Fruit fly (Drosophila melanogaster) whole organism, embryonic: ENCODE measurements around the gene CG14100.

ENCODE experiments used
- Adf1 ChIP-seq: fragments of 200-800 bp; sonication (Bioruptor generic); IDR thresholded peaks from 2 replicates; pipeline ENCODE4 v1.3.6; 2022; ENCODE audit warnings: missing biosample characterization, missing genetic modification characterization
- Aef1 ChIP-seq: fragments of 200-800 bp; sonication (Bioruptor generic); IDR thresholded peaks from 3 replicates; pipeline ENCODE4 v1.3.6; 2022; ENCODE audit warnings: missing biosample characterization, missing genetic modification characterization
- Bdp1 ChIP-seq: fragments of 200-800 bp; sonication (Bioruptor generic); optimal IDR thresholded peaks from 3 replicates; lab custom pipeline; 2016; ENCODE audit warnings: missing biosample characterization, missing genetic modification characterization
- Bteb2 ChIP-seq: fragments of 200-800 bp; sonication (Bioruptor generic); optimal IDR thresholded peaks from 2 replicates; lab custom pipeline; 2016; ENCODE audit warnings: missing biosample characterization, missing genetic modification characterization
- CG10274 ChIP-seq: fragments of 200-800 bp; sonication (Bioruptor generic); optimal IDR thresholded peaks from 3 replicates; lab custom pipeline; 2017; ENCODE audit warnings: missing biosample characterization, mild to moderate bottlenecking, missing genetic modification characterization
- CG10431 ChIP-seq: fragments of 200-800 bp; sonication (Bioruptor generic); optimal IDR thresholded peaks from 3 replicates; lab custom pipeline; 2018; ENCODE audit warnings: missing biosample characterization, mild to moderate bottlenecking, missing genetic modification characterization
- CG10959 ChIP-seq: fragments of 200-800 bp; sonication (Bioruptor generic); IDR thresholded peaks from 2 replicates; pipeline ENCODE4 v1.3.6; 2022; ENCODE audit warnings: missing biosample characterization, missing genetic modification characterization
- CG11560 ChIP-seq: fragments of 200-800 bp; sonication (Bioruptor generic); IDR thresholded peaks from 3 replicates; pipeline ENCODE4 v1.3.6; 2022; ENCODE audit warnings: missing biosample characterization, missing genetic modification characterization
- CG11696 ChIP-seq: fragments of 200-800 bp; sonication (Bioruptor generic); IDR thresholded peaks from 2 replicates; pipeline ENCODE4 v1.3.6; 2022; ENCODE audit warnings: missing biosample characterization, missing genetic modification characterization
- CG12659 ChIP-seq: fragments of 200-800 bp; sonication (Bioruptor generic); optimal IDR thresholded peaks from 3 replicates; lab custom pipeline; 2017; ENCODE audit warnings: mild to moderate bottlenecking, missing biosample characterization, missing genetic modification reagents, missing genetic modification characterization
- CG12942 ChIP-seq: fragments of 200-800 bp; sonication (Bioruptor generic); optimal IDR thresholded peaks from 3 replicates; lab custom pipeline; 2016; ENCODE audit warnings: missing biosample characterization, missing genetic modification characterization
- CG14667 ChIP-seq: fragments of 200-800 bp; sonication (Bioruptor generic); IDR thresholded peaks from 2 replicates; pipeline ENCODE4 v1.3.6; 2022; ENCODE audit warnings: missing biosample characterization, missing genetic modification characterization
- CG14860 ChIP-seq: fragments of 200-800 bp; sonication (Bioruptor generic); IDR thresholded peaks from 3 replicates; pipeline ENCODE4 v1.3.6; 2022; ENCODE audit warnings: missing biosample characterization, missing genetic modification characterization; ENCODE audit not compliant: partially characterized antibody
- CG15011 ChIP-seq: fragments of 200-800 bp; sonication (Bioruptor generic); optimal IDR thresholded peaks from 3 replicates; lab custom pipeline; 2018; ENCODE audit warnings: missing biosample characterization, mild to moderate bottlenecking, missing genetic modification characterization
- CG16863 ChIP-seq: fragments of 200-800 bp; sonication (Bioruptor generic); optimal IDR thresholded peaks from 3 replicates; lab custom pipeline; 2016; ENCODE audit warnings: missing biosample characterization, missing genetic modification characterization
- CG17359 ChIP-seq: fragments of 200-800 bp; sonication (Bioruptor generic); optimal IDR thresholded peaks from 3 replicates; lab custom pipeline; 2018; ENCODE audit warnings: missing biosample characterization, mild to moderate bottlenecking, missing genetic modification characterization, moderate library complexity
- CG17802 ChIP-seq: fragments of 200-800 bp; sonication (Bioruptor generic); optimal IDR thresholded peaks from 2 replicates; lab custom pipeline; 2018; ENCODE audit warnings: missing biosample characterization, mild to moderate bottlenecking, missing genetic modification characterization, moderate library complexity
- CG17829 ChIP-seq: fragments of 200-800 bp; optimal IDR thresholded peaks from 2 replicates; lab custom pipeline; 2019; ENCODE audit warnings: missing biosample characterization, mild to moderate bottlenecking, missing genetic modification characterization, moderate library complexity
- CG30020 ChIP-seq: fragments of 200-800 bp; optimal IDR thresholded peaks from 2 replicates; lab custom pipeline; 2019; ENCODE audit warnings: missing biosample characterization, mild to moderate bottlenecking, missing genetic modification characterization, moderate library complexity
- CG33213 ChIP-seq: fragments of 200-800 bp; sonication (Bioruptor generic); optimal IDR thresholded peaks from 3 replicates; lab custom pipeline; 2016; ENCODE audit warnings: missing biosample characterization, missing genetic modification characterization
- CG34224 ChIP-seq: fragments of 200-800 bp; sonication (Bioruptor generic); IDR thresholded peaks from 3 replicates; pipeline ENCODE4 v1.3.6; 2022; ENCODE audit warnings: missing biosample characterization, missing genetic modification characterization; ENCODE audit not compliant: partially characterized antibody
- CG34422 ChIP-seq: fragments of 200-800 bp; sonication (Bioruptor generic); IDR thresholded peaks from 3 replicates; pipeline ENCODE4 v1.3.6; 2022; ENCODE audit warnings: missing biosample characterization, missing genetic modification characterization
- CG3847 ChIP-seq: fragments of 200-800 bp; sonication (Bioruptor generic); IDR thresholded peaks from 2 replicates; pipeline ENCODE4 v1.3.6; 2022; ENCODE audit warnings: missing biosample characterization, missing genetic modification characterization
- CG4360 ChIP-seq: fragments of 200-800 bp; sonication (Bioruptor generic); IDR thresholded peaks from 2 replicates; pipeline ENCODE4 v1.3.6; 2022; ENCODE audit warnings: missing biosample characterization, missing genetic modification characterization
- CG8281 ChIP-seq: fragments of 200-800 bp; sonication (Bioruptor generic); optimal IDR thresholded peaks from 2 replicates; lab custom pipeline; 2018; ENCODE audit warnings: missing biosample characterization, mild to moderate bottlenecking, missing genetic modification characterization, moderate library complexity
- CG9437 ChIP-seq: fragments of 200-800 bp; sonication (Bioruptor generic); optimal IDR thresholded peaks from 2 replicates; lab custom pipeline; 2018; ENCODE audit warnings: missing biosample characterization, mild to moderate bottlenecking, missing genetic modification characterization
- CkIIα-i1 ChIP-seq: fragments of 200-800 bp; sonication (Bioruptor generic); IDR thresholded peaks from 2 replicates; pipeline ENCODE4 v1.3.6; 2022; ENCODE audit warnings: missing biosample characterization, missing genetic modification characterization
- CrebB ChIP-seq: fragments of 200-800 bp; sonication (Bioruptor generic); optimal IDR thresholded peaks from 3 replicates; lab custom pipeline; 2018; ENCODE audit warnings: missing biosample characterization, mild to moderate bottlenecking, missing genetic modification characterization
- D ChIP-seq, 2 experiments: fragments of 200-800 bp in 1 of 2; fragments of >200 bp in 1 of 2; sonication (Bioruptor generic) in 1 of 2; optimal IDR thresholded peaks; 2 replicates in 1 of 2; 3 replicates in 1 of 2; lab custom pipeline; 2017; ENCODE audit warnings: mild to moderate bottlenecking in 1 of 2, missing biosample characterization in 1 of 2, missing genetic modification characterization in 1 of 2, missing genetic modification reagents in 1 of 2
- D19A ChIP-seq: fragments of 200-800 bp; optimal IDR thresholded peaks from 3 replicates; lab custom pipeline; 2019; ENCODE audit warnings: missing biosample characterization, mild to moderate bottlenecking, missing genetic modification characterization, moderate library complexity
- Dbx ChIP-seq: fragments of 200-800 bp; sonication (Bioruptor generic); IDR thresholded peaks from 3 replicates; pipeline ENCODE4 v1.3.6; 2022; ENCODE audit warnings: missing biosample characterization, missing genetic modification characterization
- Dip3 ChIP-seq: fragments of 200-800 bp; sonication (Bioruptor generic); optimal IDR thresholded peaks from 3 replicates; lab custom pipeline; 2016; ENCODE audit warnings: missing biosample characterization, missing genetic modification characterization
- H2.0 ChIP-seq: fragments of 200-800 bp; sonication (Bioruptor generic); IDR thresholded peaks from 2 replicates; pipeline ENCODE4 v1.3.6; 2022; ENCODE audit warnings: missing biosample characterization, missing genetic modification characterization
- HLH54F ChIP-seq: fragments of 200-800 bp; sonication (Bioruptor generic); optimal IDR thresholded peaks from 3 replicates; lab custom pipeline; 2016; ENCODE audit warnings: missing biosample characterization, missing genetic modification characterization
- Mad ChIP-seq: fragments of 200-800 bp; sonication (Bioruptor generic); optimal IDR thresholded peaks from 2 replicates; lab custom pipeline; 2016; ENCODE audit warnings: missing biosample characterization, missing genetic modification characterization
- Meics ChIP-seq: fragments of 200-800 bp; sonication (Bioruptor generic); optimal IDR thresholded peaks from 2 replicates; lab custom pipeline; 2017; ENCODE audit warnings: missing biosample characterization, mild to moderate bottlenecking, missing genetic modification characterization
- Nf-YB ChIP-seq: fragments of 200-800 bp; sonication (Bioruptor generic); optimal IDR thresholded peaks from 3 replicates; lab custom pipeline; 2019; ENCODE audit warnings: missing biosample characterization, mild to moderate bottlenecking, missing genetic modification characterization, moderate library complexity
- Pdp1 ChIP-seq, 2 experiments: fragments of 200-800 bp; sonication (Bioruptor generic); optimal IDR thresholded peaks; 3 replicates each; lab custom pipeline; 2016; ENCODE audit warnings: missing biosample characterization in 2 of 2, missing genetic modification characterization in 2 of 2, mild to moderate bottlenecking in 1 of 2, moderate library complexity in 1 of 2
- Six4 ChIP-seq: fragments of 200-800 bp; sonication (Bioruptor generic); optimal IDR thresholded peaks from 2 replicates; lab custom pipeline; 2016; ENCODE audit warnings: missing biosample characterization, missing genetic modification characterization
- Sox100B ChIP-seq: fragments of 200-800 bp; sonication (Bioruptor generic); optimal IDR thresholded peaks from 3 replicates; lab custom pipeline; 2018; ENCODE audit warnings: missing biosample characterization, mild to moderate bottlenecking, missing genetic modification characterization
- Tbp ChIP-seq: fragments of >200 bp; optimal IDR thresholded peaks from 2 replicates; lab custom pipeline; 2018; ENCODE audit warnings: missing biosample characterization, missing genetic modification characterization
- ci ChIP-seq: fragments of 200-800 bp; sonication (Bioruptor generic); IDR thresholded peaks from 3 replicates; pipeline ENCODE4 v1.3.6; 2022; ENCODE audit warnings: missing biosample characterization, missing genetic modification characterization
- crol ChIP-seq: fragments of 200-800 bp; sonication (Bioruptor generic); IDR thresholded peaks from 2 replicates; pipeline ENCODE4 v1.3.6; 2022; ENCODE audit warnings: missing biosample characterization, missing genetic modification characterization
- dmrt99B ChIP-seq: fragments of 200-800 bp; sonication (Bioruptor generic); optimal IDR thresholded peaks from 2 replicates; lab custom pipeline; 2018; ENCODE audit warnings: missing biosample characterization, mild to moderate bottlenecking, missing genetic modification characterization, moderate library complexity
- eve ChIP-seq, 2 experiments: fragments of >200 bp; optimal IDR thresholded peaks; 2 replicates each; lab custom pipeline; 2017; ENCODE audit warnings: missing biosample characterization in 2 of 2, missing genetic modification characterization in 2 of 2
- fd3F ChIP-seq: fragments of 200-800 bp; sonication (Bioruptor generic); optimal IDR thresholded peaks from 2 replicates; lab custom pipeline; 2018; ENCODE audit warnings: missing biosample characterization, mild to moderate bottlenecking, missing genetic modification characterization, moderate library complexity
- fu2 ChIP-seq: fragments of 200-800 bp; sonication (Bioruptor generic); optimal IDR thresholded peaks from 2 replicates; lab custom pipeline; 2016; ENCODE audit warnings: missing biosample characterization, missing genetic modification characterization
- h ChIP-seq: fragments of >200 bp; optimal IDR thresholded peaks from 2 replicates; lab custom pipeline; 2017
- odd ChIP-seq: fragments of 200-800 bp; sonication (Bioruptor generic); optimal IDR thresholded peaks from 2 replicates; lab custom pipeline; 2017; ENCODE audit warnings: missing biosample characterization, mild to moderate bottlenecking, missing genetic modification characterization
- ttk ChIP-seq: fragments of 200-800 bp; sonication (Bioruptor generic); IDR thresholded peaks from 2 replicates; pipeline ENCODE4 v2.1.2; 2022; ENCODE audit warnings: missing biosample characterization, missing genetic modification characterization
- yki ChIP-seq: fragments of >200 bp; optimal IDR thresholded peaks from 3 replicates; lab custom pipeline; 2018

CG14100 gene

dm6 chr3L:19590422-19590821 is at the start of gene CG14100 (continued):
- TF ChIP-seq Aef1 (GFP tag; lab: Robert Waterston, UW): peak; percentile 100
- TF ChIP-seq crol: peak; percentile 96
- peak; percentile 100 for TF ChIP-seq CG33213 (GFP tag; lab: Kevin White, UChicago)
- peak; percentile 98 for TF ChIP-seq CG4360 (GFP tag; lab: Robert Waterston, UW)
- no peak for TF ChIP-seq D (optimal IDR thresholded peaks at IDR 0.05; lab: Kevin White, UChicago)
- TF ChIP-seq D (GFP tag; optimal IDR thresholded peaks at IDR 0.05; lab: Kevin White, UChicago): peak; percentile 100
- TF ChIP-seq eve (GFP tag; optimal IDR thresholded peaks at IDR 0.05; lab: Kevin White, UChicago): peak in 1 of 2 experiments; percentile 91
- peak; percentile 100 for TF ChIP-seq CG16863
- TF ChIP-seq CG10274 (GFP tag; lab: Kevin White, UChicago): peak; percentile 98
- TF ChIP-seq Bteb2 (GFP tag; lab: Kevin White, UChicago): peak; percentile 100
- TF ChIP-seq CG17802 (tag; lab: Kevin White, UChicago): peak; percentile 97
- peak; percentile 100 for TF ChIP-seq H2.0 (GFP tag; lab: Robert Waterston, UW)
- TF ChIP-seq odd: peak; percentile 100
- peak; percentile 100 for TF ChIP-seq CrebB (tag; lab: Kevin White, UChicago)
- TF ChIP-seq CG17359 (tag; lab: Kevin White, UChicago): peak; percentile 100
- no peak for TF ChIP-seq CG14860 (GFP tag; lab: Robert Waterston, UW)
- peak; percentile 100 for TF ChIP-seq CkIIα-i1 (GFP tag; lab: Robert Waterston, UW)
- TF ChIP-seq CG34224: peak; percentile 49; the same call in 1 of the 3 replicates
- peak; percentile 100 for TF ChIP-seq CG12659 (GFP tag; lab: Kevin White, UChicago)
- TF ChIP-seq fu2 (GFP tag; lab: Kevin White, UChicago): peak; percentile 100
- peak; percentile 98 for TF ChIP-seq CG9437 (GFP tag; lab: Kevin White, UChicago)
- peak; percentile 100 for TF ChIP-seq CG17829
- peak; percentile 99 for TF ChIP-seq CG10431 (GFP tag; lab: Kevin White, UChicago)
- TF ChIP-seq Nf-YB (GFP tag; lab: Kevin White, UChicago): peak; percentile 94
- TF ChIP-seq CG14667 (GFP tag; lab: Robert Waterston, UW): peak; percentile 100
- peak; percentile 100 for TF ChIP-seq Pdp1 (GFP tag; optimal IDR thresholded peaks at IDR 0.05; lab: Kevin White, UChicago)
- peak; percentile 100 for TF ChIP-seq Dip3
- TF ChIP-seq dmrt99B (tag; lab: Kevin White, UChicago): peak; percentile 100
- TF ChIP-seq CG11696 (GFP tag; lab: Robert Waterston, UW): peak; percentile 99
- TF ChIP-seq ci (GFP tag; lab: Robert Waterston, UW): peak; percentile 100
- TF ChIP-seq CG10959 (GFP tag; lab: Robert Waterston, UW): peak; percentile 100
- peak; percentile 98 for TF ChIP-seq Bdp1 (GFP tag; lab: Kevin White, UChicago)
- TF ChIP-seq Sox100B (GFP tag; lab: Kevin White, UChicago): peak; percentile 100
- TF ChIP-seq h: no peak
- peak; percentile 100 for TF ChIP-seq Mad (GFP tag; lab: Kevin White, UChicago)
- peak; percentile 100 for TF ChIP-seq CG15011 (GFP tag; lab: Kevin White, UChicago)
- TF ChIP-seq D19A: peak; percentile 98
- TF ChIP-seq Tbp (GFP tag; lab: Kevin White, UChicago): no peak
- peak; percentile 97 for TF ChIP-seq Adf1
- TF ChIP-seq Six4 (GFP tag; lab: Kevin White, UChicago): peak; percentile 100
- TF ChIP-seq CG8281 (tag; lab: Kevin White, UChicago): peak; percentile 98
- peak; percentile 98 for TF ChIP-seq CG11560
- peak; percentile 100 for TF ChIP-seq ttk
- peak; percentile 100 for TF ChIP-seq fd3F (GFP tag; lab: Kevin White, UChicago)
- TF ChIP-seq Dbx (GFP tag; lab: Robert Waterston, UW): peak; percentile 100
- peak; percentile 100 for TF ChIP-seq HLH54F (GFP tag; lab: Kevin White, UChicago)
- TF ChIP-seq CG12942 (GFP tag; lab: Kevin White, UChicago): peak; percentile 100
- TF ChIP-seq CG30020 (tag; lab: Kevin White, UChicago): peak; percentile 94
- TF ChIP-seq CG34422 (GFP tag; lab: Robert Waterston, UW): peak; percentile 100
- TF ChIP-seq CG3847 (GFP tag; lab: Robert Waterston, UW): peak; percentile 100
- no peak for TF ChIP-seq yki (lab: Kevin White, UChicago)
- peak; percentile 100 for TF ChIP-seq Meics (GFP tag; lab: Kevin White, UChicago)
